Worm (Caenorhabditis elegans) whole organism, L3 larva: ENCODE results near the gene sam-10.

ENCODE experiments used
- ama-1 ChIP-seq: fragments of 150-350 bp; optimal IDR thresholded peaks from 2 replicates; lab custom pipeline; 2018
- lin-39 ChIP-seq: fragments of 150-350 bp; optimal IDR thresholded peaks from 2 replicates; lab custom pipeline; 2018; ENCODE audit warnings: missing biosample characterization, missing genetic modification reagents, missing genetic modification characterization
- nhr-11 ChIP-seq: fragments of 150-350 bp; optimal IDR thresholded peaks from 2 replicates; lab custom pipeline; 2014; ENCODE audit warnings: missing biosample characterization, missing genetic modification characterization
- nhr-23 ChIP-seq: fragments of 150-350 bp; optimal IDR thresholded peaks from 2 replicates; lab custom pipeline; 2014; ENCODE audit warnings: missing biosample characterization, missing genetic modification reagents, missing genetic modification characterization
- nhr-237 ChIP-seq: fragments of 150-350 bp; optimal IDR thresholded peaks from 2 replicates; lab custom pipeline; 2014; ENCODE audit warnings: missing biosample characterization, missing genetic modification characterization
- pha-4 ChIP-seq: fragments of 150-350 bp; optimal IDR thresholded peaks from 2 replicates; lab custom pipeline; 2014; ENCODE audit warnings: missing biosample characterization, missing genetic modification reagents, missing genetic modification characterization
- unc-62 ChIP-seq: fragments of 150-350 bp; sonication (generic microtip); optimal IDR thresholded peaks from 4 replicates; lab custom pipeline; 2014; ENCODE audit warnings: missing biosample characterization, missing genetic modification reagents, missing genetic modification characterization

- TF ChIP-seq nhr-237 (tag; lab: Kevin White, UChicago) (no peak), nhr-23 (tag; lab: Kevin White, UChicago) (no peak), unc-62 (GFP tag; lab: Kevin White, UChicago) (no peak), nhr-11 (tag; lab: Kevin White, UChicago) (no peak), lin-39 (tag; lab: Kevin White, UChicago) (no peak), pha-4 (tag; lab: Kevin White, UChicago) (no peak), ama-1 (lab: Kevin White, UChicago) (no peak)
Observed at ce11 chrII:13321235-13321634, 9.1 kb downstream of the sam-10 start.
